Worm (Caenorhabditis elegans) whole organism, midembryonic: Measurements from ENCODE around the gene fbxa-71.
"Not testable (repeated sequence)": the region's sequence is repeated elsewhere in the genome, so short reads cannot be mapped to it uniquely, and the experiment has no call there.

ENCODE experiments used
- T22C8.4 ChIP-seq: fragments of 200-800 bp; sonication (Bioruptor generic); IDR thresholded peaks from 2 replicates; pipeline ENCODE4 v1.3.6; 2022; ENCODE audit warnings: missing genetic modification characterization, missing compliant biosample characterization
- cog-1 ChIP-seq: sonication (generic microtip); optimal IDR thresholded peaks from 2 replicates; lab custom pipeline; 2016; ENCODE audit warnings: missing genetic modification characterization, missing compliant biosample characterization
- flt-1 ChIP-seq: fragments of 200-800 bp; sonication (Bioruptor generic); IDR thresholded peaks from 2 replicates; pipeline ENCODE4 v1.3.6; 2022; ENCODE audit warnings: missing genetic modification characterization, missing compliant biosample characterization
- klf-2 ChIP-seq: fragments of 200-800 bp; sonication (Bioruptor generic); conservative IDR thresholded peaks from 2 replicates; pipeline ENCODE4 v1.3.6; 2022; ENCODE audit warnings: missing genetic modification reagents, missing genetic modification characterization, missing compliant biosample characterization
- med-1 ChIP-seq: sonication (generic microtip); optimal IDR thresholded peaks from 2 replicates; lab custom pipeline; 2017; ENCODE audit warnings: missing genetic modification characterization, mild to moderate bottlenecking, missing compliant biosample characterization, antibody characterized with exemption, missing genetic modification reagents; ENCODE audit not compliant: insufficient read depth
- ref-1 ChIP-seq: fragments of 200-800 bp; sonication (Bioruptor generic); conservative IDR thresholded peaks from 2 replicates; pipeline ENCODE4 v1.3.6; 2022; ENCODE audit warnings: missing genetic modification reagents, missing genetic modification characterization, missing compliant biosample characterization
- tab-1 ChIP-seq: fragments of 200-800 bp; sonication (Bioruptor generic); IDR thresholded peaks from 2 replicates; pipeline ENCODE4 v1.3.6; 2022; ENCODE audit warnings: missing genetic modification characterization, missing compliant biosample characterization
- ztf-23 ChIP-seq: fragments of 200-800 bp; sonication (Bioruptor generic); IDR thresholded peaks from 2 replicates; pipeline ENCODE4 v1.3.6; 2022; ENCODE audit warnings: missing genetic modification reagents, missing genetic modification characterization, missing compliant biosample characterization
- ztf-29 ChIP-seq: fragments of 200-800 bp; sonication (Bioruptor generic); IDR thresholded peaks from 2 replicates; pipeline ENCODE4 v1.3.6; 2022; ENCODE audit warnings: missing genetic modification reagents, missing genetic modification characterization, missing compliant biosample characterization

The fbxa-71 gene

DNA sequence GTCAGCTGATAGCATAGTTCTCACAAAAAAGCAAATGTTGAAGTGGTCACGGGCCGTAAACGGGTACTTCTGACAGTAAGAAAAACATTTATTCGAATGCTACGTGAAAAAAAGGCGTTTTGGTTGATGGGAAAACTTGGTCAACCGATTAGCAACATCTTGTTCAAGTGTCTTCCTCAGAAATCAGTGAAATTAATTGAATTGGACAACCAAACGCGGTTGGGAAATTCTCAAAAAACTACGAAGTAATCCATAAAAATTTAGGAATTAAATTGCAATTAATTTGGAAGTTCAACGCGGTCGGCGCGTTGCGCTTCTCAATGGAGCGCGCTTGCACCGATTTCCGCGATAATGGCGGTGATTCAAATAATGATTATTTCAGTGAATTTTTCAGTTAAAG, 3.7 kb downstream of the fbxa-71 start:
- no peak for TF ChIP-seq ztf-23 (GFP tag; lab: Robert Waterston, UW)
- no peak for TF ChIP-seq cog-1 (tag; lab: Kevin White, UChicago)
- TF ChIP-seq tab-1 (GFP tag; lab: Robert Waterston, UW): no peak
- TF ChIP-seq ref-1 (GFP tag; lab: Robert Waterston, UW): no peak
- TF ChIP-seq flt-1 (GFP tag; lab: Robert Waterston, UW): no peak
- no peak for TF ChIP-seq ztf-29
- TF ChIP-seq T22C8.4 (GFP tag; lab: Robert Waterston, UW): no peak
- TF ChIP-seq med-1 (GFP tag; lab: Kevin White, UChicago): no peak
- no peak for TF ChIP-seq klf-2 (GFP tag; lab: Robert Waterston, UW)

DNA sequence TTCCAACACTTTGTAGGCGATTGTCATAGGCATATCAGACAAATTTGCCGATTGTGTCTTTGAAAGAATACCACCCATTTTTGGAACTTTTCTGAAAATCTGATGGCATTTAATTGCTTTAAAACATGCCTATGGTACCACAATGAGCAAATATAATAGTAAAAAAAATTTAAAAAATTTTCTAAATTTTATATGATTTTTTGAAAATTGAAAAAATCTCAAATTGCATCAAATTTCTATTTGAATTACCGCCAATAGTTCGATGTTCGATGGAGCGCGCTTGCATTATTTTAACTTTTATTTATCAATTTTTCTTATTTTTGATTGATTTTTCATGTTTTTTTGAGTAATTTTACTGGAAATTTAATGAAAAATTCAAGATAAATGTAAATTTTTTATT, 5.7 kb downstream of the fbxa-71 start, which contains the start of gene fbxa-42:
fbxa-42 (minus strand) TSS at position 101 of the 400 bp plus-strand sequence.
- not testable (repeated sequence) for TF ChIP-seq cog-1 (tag; lab: Kevin White, UChicago); ztf-29; tab-1 (GFP tag; lab: Robert Waterston, UW)

DNA sequence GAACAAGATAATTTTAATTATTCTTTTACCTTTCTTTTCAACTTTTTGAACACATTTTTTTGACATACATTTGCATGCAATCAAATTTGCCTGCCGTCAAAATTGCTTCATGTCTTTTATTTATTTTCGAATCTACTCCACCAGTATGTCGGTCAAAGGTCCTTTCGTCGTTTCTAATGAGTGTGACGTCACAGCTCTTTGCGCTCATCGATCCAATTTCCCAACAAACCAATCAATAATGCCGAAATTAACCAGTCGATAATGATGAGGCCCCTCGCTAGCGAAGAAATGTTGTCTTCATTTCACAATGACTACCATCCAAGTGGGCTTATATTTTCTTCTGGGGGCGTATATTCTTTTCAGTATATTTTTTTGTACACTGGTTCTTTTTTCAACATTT, 7.3 kb downstream of the fbxa-71 start, which contains the start of gene Y54F10BM.6:
Y54F10BM.6 (plus strand) TSS at position 301 of the 400 bp plus-strand sequence.
- TF ChIP-seq cog-1 (tag; lab: Kevin White, UChicago): no peak
- no peak for TF ChIP-seq ztf-29
- TF ChIP-seq med-1 (GFP tag; lab: Kevin White, UChicago): no peak
- TF ChIP-seq ztf-23 (GFP tag; lab: Robert Waterston, UW): no peak

DNA sequence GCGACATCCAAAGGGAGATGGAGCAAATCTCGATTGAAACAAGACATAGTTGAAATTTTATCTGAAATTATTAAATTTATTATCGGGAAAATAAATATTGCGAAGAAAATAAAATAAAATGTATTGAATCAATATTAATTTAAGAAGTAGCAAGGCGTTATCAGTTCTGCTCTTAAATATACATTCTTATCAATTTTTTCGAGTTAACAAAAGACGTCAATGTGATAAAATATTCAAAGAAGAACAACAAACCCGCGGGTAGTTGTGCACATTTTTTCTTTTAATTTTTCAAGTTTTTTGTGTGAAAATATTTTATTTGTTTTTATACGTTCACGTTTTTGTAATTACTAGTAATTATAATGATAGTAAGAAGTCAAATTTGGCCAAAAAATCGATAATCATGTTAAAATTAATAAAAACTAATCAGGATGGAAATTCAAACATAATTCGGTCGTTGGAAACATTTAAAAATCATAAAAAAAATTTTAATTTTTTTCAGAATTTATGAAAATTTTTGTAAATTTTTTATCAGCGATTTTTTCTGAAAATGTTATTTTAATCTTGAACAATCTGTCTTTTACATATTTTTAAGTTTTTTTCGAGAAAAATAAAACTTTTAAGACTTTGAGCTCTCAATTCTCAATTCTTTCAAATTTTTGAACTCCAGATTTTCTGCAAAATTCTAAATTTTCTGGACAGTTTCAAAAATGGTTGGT, 10.5 kb downstream of the fbxa-71 start, which contains the start of gene fbxa-9:
fbxa-9 (plus strand) TSS at position 666 of the 716 bp plus-strand sequence.
- no peak for TF ChIP-seq klf-2 (GFP tag; lab: Robert Waterston, UW)
- TF ChIP-seq tab-1 (GFP tag; lab: Robert Waterston, UW): no peak
- no peak for TF ChIP-seq ztf-23 (GFP tag; lab: Robert Waterston, UW)
- TF ChIP-seq flt-1 (GFP tag; lab: Robert Waterston, UW): no peak
- TF ChIP-seq med-1 (GFP tag; lab: Kevin White, UChicago): no peak
- no peak for TF ChIP-seq T22C8.4 (GFP tag; lab: Robert Waterston, UW)
- TF ChIP-seq ref-1 (GFP tag; lab: Robert Waterston, UW): no peak
- TF ChIP-seq cog-1 (tag; lab: Kevin White, UChicago): no peak
- no peak for TF ChIP-seq ztf-29

DNA sequence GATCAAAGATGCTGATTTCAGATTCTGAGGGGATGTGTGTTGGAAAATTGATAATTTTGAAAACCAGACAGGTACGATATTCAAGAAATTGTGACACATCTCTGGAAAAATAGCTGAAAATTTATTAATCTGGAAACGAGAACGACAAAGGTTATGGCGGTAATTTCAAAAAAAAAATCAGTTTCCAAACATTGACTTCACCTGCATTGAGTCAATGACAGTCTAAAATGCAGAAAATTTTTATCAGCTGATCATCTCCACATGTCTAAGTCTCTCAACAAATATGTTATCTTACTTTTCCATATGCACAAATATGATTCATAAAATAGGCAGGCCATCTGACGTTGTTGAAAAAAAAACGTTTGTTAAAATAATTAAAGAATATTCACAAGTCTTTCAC, 16.5 kb downstream of the fbxa-71 start, which contains the start of gene fbxa-48:
fbxa-48 (minus strand) TSS at position 101 of the 400 bp plus-strand sequence.
- TF ChIP-seq ztf-29 (no peak), klf-2 (GFP tag; lab: Robert Waterston, UW) (no peak), flt-1 (GFP tag; lab: Robert Waterston, UW) (no peak), T22C8.4 (GFP tag; lab: Robert Waterston, UW) (no peak), ref-1 (GFP tag; lab: Robert Waterston, UW) (no peak), med-1 (GFP tag; lab: Kevin White, UChicago) (no peak), ztf-23 (GFP tag; lab: Robert Waterston, UW) (no peak), tab-1 (GFP tag; lab: Robert Waterston, UW) (no peak), cog-1 (tag; lab: Kevin White, UChicago) (no peak)

DNA sequence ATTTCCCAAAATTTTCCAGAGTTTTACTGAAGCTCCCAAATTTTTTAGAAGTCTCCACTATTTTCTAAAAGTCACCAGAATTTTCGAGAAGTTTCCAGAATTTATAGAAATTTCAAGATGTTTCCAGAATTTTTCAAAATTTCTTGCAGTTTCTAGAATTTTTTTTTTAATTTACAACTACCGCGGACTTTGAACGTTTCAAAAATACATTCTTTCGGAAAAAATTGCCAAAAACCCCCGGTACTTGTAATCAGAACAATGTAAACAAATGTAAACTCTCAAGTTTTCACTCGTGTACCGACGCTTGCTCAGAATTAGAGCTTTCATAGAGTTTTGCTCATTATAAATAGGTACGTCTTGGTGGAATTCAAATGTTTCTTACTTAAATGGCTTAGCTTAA, 17.1 kb downstream of the fbxa-71 start, which contains the start of gene fbxa-39:
fbxa-39 (plus strand) TSS at position 301 of the 400 bp plus-strand sequence.
- TF ChIP-seq flt-1 (GFP tag; lab: Robert Waterston, UW) (no peak), ztf-23 (GFP tag; lab: Robert Waterston, UW) (no peak), klf-2 (GFP tag; lab: Robert Waterston, UW) (no peak), tab-1 (GFP tag; lab: Robert Waterston, UW) (no peak), ref-1 (GFP tag; lab: Robert Waterston, UW) (no peak), ztf-29 (no peak), cog-1 (tag; lab: Kevin White, UChicago) (no peak), med-1 (GFP tag; lab: Kevin White, UChicago) (no peak), T22C8.4 (GFP tag; lab: Robert Waterston, UW) (no peak)

DNA sequence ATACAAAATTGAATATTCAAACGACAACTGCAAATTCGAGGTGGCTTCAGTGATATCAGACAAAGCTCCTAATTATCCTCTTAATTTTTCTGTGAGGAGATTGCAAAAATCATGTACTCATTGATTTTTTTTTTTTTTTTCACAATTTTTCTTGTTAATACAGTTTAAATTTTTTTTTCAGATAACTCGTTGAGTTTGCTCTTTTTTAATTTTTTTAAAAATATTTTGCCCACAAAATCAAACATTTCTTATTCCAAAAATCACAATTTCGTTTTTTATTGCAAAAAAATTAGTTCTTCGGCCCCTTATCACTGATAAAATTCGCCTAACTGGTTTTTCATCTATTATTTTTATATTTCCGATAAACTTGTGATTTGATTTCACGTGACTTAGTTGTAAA, 21.2 kb downstream of the fbxa-71 start, which contains the start of gene Y54F10BM.21:
Y54F10BM.21 (plus strand) TSS at position 301 of the 400 bp plus-strand sequence.
- no peak for TF ChIP-seq ztf-23 (GFP tag; lab: Robert Waterston, UW)
- no peak for TF ChIP-seq ref-1 (GFP tag; lab: Robert Waterston, UW)
- no peak for TF ChIP-seq tab-1 (GFP tag; lab: Robert Waterston, UW)
- no peak for TF ChIP-seq flt-1 (GFP tag; lab: Robert Waterston, UW)
- TF ChIP-seq T22C8.4 (GFP tag; lab: Robert Waterston, UW): no peak
- TF ChIP-seq cog-1 (tag; lab: Kevin White, UChicago): no peak
- TF ChIP-seq ztf-29: no peak
- no peak for TF ChIP-seq med-1 (GFP tag; lab: Kevin White, UChicago)
- TF ChIP-seq klf-2 (GFP tag; lab: Robert Waterston, UW): no peak

DNA sequence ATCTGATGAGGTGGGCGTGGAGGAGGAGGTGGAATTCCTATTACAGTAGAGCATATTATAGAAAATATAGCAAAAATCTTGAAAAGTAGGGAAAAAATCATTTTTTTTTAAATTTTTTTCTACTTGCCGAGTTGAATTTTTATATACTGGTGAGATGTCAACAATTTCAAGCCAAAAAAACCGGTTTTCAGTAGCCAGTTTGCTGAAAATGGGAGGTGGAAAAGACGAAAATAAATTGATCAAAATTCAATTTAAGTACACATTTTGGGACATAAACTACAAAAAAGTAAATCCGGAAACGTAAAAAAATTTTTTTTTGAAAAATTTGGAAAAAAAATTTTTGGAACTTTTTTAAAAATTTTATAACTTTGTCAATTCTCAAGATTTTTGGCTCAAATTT, 23.8 kb downstream of the fbxa-71 start, which contains the start of gene Y54F10BM.23:
Y54F10BM.23 (minus strand) TSS at position 101 of the 400 bp plus-strand sequence.
- no peak for TF ChIP-seq flt-1 (GFP tag; lab: Robert Waterston, UW)

DNA sequence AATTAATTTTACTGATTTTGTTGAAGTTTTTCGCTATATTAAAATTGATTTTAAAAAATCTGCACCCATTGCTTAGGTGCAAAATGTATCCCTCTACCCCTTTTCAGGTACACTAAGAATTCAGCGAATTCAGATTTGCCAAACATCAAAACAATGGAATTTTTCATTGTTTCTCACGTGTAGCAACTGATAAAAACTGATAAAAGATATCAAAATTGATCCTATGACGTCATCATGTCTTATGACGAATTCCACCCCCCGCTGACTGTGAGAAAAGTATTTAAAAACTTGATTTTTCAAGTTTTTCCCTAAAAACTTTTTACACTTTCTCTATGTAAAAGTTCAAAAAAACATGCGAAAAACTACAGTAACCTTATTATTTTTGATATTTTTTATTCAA, 24.9 kb downstream of the fbxa-71 start, which contains the start of gene Y54F10BM.22:
Y54F10BM.22 (plus strand) TSS at position 331 of the 400 bp plus-strand sequence.
- TF ChIP-seq tab-1 (GFP tag; lab: Robert Waterston, UW) (no peak), ref-1 (GFP tag; lab: Robert Waterston, UW) (no peak), klf-2 (GFP tag; lab: Robert Waterston, UW) (no peak), ztf-23 (GFP tag; lab: Robert Waterston, UW) (no peak), ztf-29 (no peak), T22C8.4 (GFP tag; lab: Robert Waterston, UW) (no peak), flt-1 (GFP tag; lab: Robert Waterston, UW) (no peak), cog-1 (tag; lab: Kevin White, UChicago) (no peak), med-1 (GFP tag; lab: Kevin White, UChicago) (no peak)
